Worm (Caenorhabditis elegans) whole organism, late embryonic: ENCODE measurements around the gene Y9C9A.16.

Experiments
- C38D4.7 ChIP-seq: fragments of 200-800 bp; sonication (Bioruptor generic); optimal IDR thresholded peaks from 2 replicates; lab custom pipeline; 2018; ENCODE audit warnings: mild to moderate bottlenecking, missing genetic modification characterization, moderate library complexity, missing compliant biosample characterization
- K02D7.2 ChIP-seq: sonication (generic microtip); optimal IDR thresholded peaks from 2 replicates; lab custom pipeline; 2017; ENCODE audit warnings: mild to moderate bottlenecking, missing genetic modification characterization, missing compliant biosample characterization
- K09A11.1 ChIP-seq: sonication (generic microtip); optimal IDR thresholded peaks from 2 replicates; lab custom pipeline; 2017; ENCODE audit warnings: antibody characterized with exemption, mild to moderate bottlenecking, missing genetic modification characterization, missing compliant biosample characterization; ENCODE audit not compliant: insufficient read depth
- T23F11.4 ChIP-seq: fragments of 200-800 bp; sonication (Bioruptor generic); optimal IDR thresholded peaks from 2 replicates; lab custom pipeline; 2018; ENCODE audit warnings: mild to moderate bottlenecking, missing genetic modification characterization, missing compliant biosample characterization
- Y22D7AL.16 ChIP-seq: sonication (generic microtip); optimal IDR thresholded peaks from 2 replicates; lab custom pipeline; 2016; ENCODE audit warnings: missing genetic modification characterization, missing compliant biosample characterization
- ahr-1 ChIP-seq: sonication (generic microtip); optimal IDR thresholded peaks from 2 replicates; lab custom pipeline; 2016; ENCODE audit warnings: missing genetic modification characterization, missing compliant biosample characterization
- ceh-14 ChIP-seq: sonication (generic microtip); optimal IDR thresholded peaks from 2 replicates; lab custom pipeline; 2016; ENCODE audit warnings: missing genotype, missing genetic modification characterization, missing compliant biosample characterization
- ceh-18 ChIP-seq: sonication (generic microtip); optimal IDR thresholded peaks from 2 replicates; lab custom pipeline; 2016; ENCODE audit warnings: missing genetic modification characterization, missing compliant biosample characterization
- ceh-2 ChIP-seq: sonication (generic microtip); optimal IDR thresholded peaks from 2 replicates; lab custom pipeline; 2016; ENCODE audit warnings: missing genotype, missing genetic modification characterization, missing compliant biosample characterization
- ceh-30 ChIP-seq: fragments of 150-350 bp; optimal IDR thresholded peaks from 2 replicates; lab custom pipeline; 2014; ENCODE audit warnings: missing biosample characterization, missing genetic modification characterization
- ceh-45 ChIP-seq: fragments of 200-800 bp; sonication (Bioruptor generic); IDR thresholded peaks from 2 replicates; pipeline ENCODE4 v1.3.6; 2022; ENCODE audit warnings: missing genetic modification reagents, missing genetic modification characterization, missing compliant biosample characterization
- ceh-48 ChIP-seq: sonication (generic microtip); optimal IDR thresholded peaks from 2 replicates; lab custom pipeline; 2016; ENCODE audit warnings: missing genetic modification characterization, inconsistent platforms, missing compliant biosample characterization
- ceh-9 ChIP-seq: sonication (generic microtip); optimal IDR thresholded peaks from 2 replicates; lab custom pipeline; 2016; ENCODE audit warnings: mild to moderate bottlenecking, missing genetic modification characterization, inconsistent platforms, missing compliant biosample characterization
- dmd-4 ChIP-seq: sonication (generic microtip); optimal IDR thresholded peaks from 2 replicates; lab custom pipeline; 2016; ENCODE audit warnings: borderline replicate concordance, missing genetic modification characterization, missing compliant biosample characterization
- dve-1 ChIP-seq: sonication (generic microtip); optimal IDR thresholded peaks from 2 replicates; lab custom pipeline; 2017; ENCODE audit warnings: antibody characterized with exemption, mild to moderate bottlenecking, missing genetic modification characterization, missing compliant biosample characterization
- elt-2 ChIP-seq: sonication (generic microtip); optimal IDR thresholded peaks from 2 replicates; lab custom pipeline; 2016; ENCODE audit warnings: missing genetic modification reagents, missing genetic modification characterization, missing compliant biosample characterization
- elt-4 ChIP-seq: sonication (generic microtip); optimal IDR thresholded peaks from 2 replicates; lab custom pipeline; 2016; ENCODE audit warnings: missing genetic modification characterization, missing compliant biosample characterization
- fkh-6 ChIP-seq: sonication (generic microtip); optimal IDR thresholded peaks from 2 replicates; lab custom pipeline; 2016; ENCODE audit warnings: missing genetic modification characterization, missing compliant biosample characterization
- hlh-13 ChIP-seq: fragments of 200-800 bp; sonication (Bioruptor generic); optimal IDR thresholded peaks from 2 replicates; lab custom pipeline; 2018; ENCODE audit warnings: mild to moderate bottlenecking, missing genetic modification characterization, missing compliant biosample characterization
- hlh-15 ChIP-seq: sonication (generic microtip); optimal IDR thresholded peaks from 2 replicates; lab custom pipeline; 2016; ENCODE audit warnings: missing genetic modification characterization, missing compliant biosample characterization
- hlh-30 ChIP-seq: sonication (generic microtip); optimal IDR thresholded peaks from 2 replicates; lab custom pipeline; 2017; ENCODE audit warnings: antibody characterized with exemption, missing genetic modification characterization, missing compliant biosample characterization; ENCODE audit not compliant: insufficient read depth
- mec-3 ChIP-seq: sonication (generic microtip); optimal IDR thresholded peaks from 2 replicates; lab custom pipeline; 2016; ENCODE audit warnings: borderline replicate concordance, missing genetic modification characterization, missing compliant biosample characterization
- nfya-1 ChIP-seq: sonication (generic microtip); optimal IDR thresholded peaks from 2 replicates; lab custom pipeline; 2017; ENCODE audit warnings: missing genetic modification characterization, mild to moderate bottlenecking, missing compliant biosample characterization, antibody characterized with exemption, moderate library complexity
- nhr-232 ChIP-seq: sonication (generic microtip); optimal IDR thresholded peaks from 2 replicates; lab custom pipeline; 2016; ENCODE audit warnings: missing genetic modification characterization, missing compliant biosample characterization
- npax-4 ChIP-seq: sonication (generic microtip); optimal IDR thresholded peaks from 2 replicates; lab custom pipeline; 2016; ENCODE audit warnings: missing genetic modification characterization, missing compliant biosample characterization
- pax-1 ChIP-seq: fragments of 150-350 bp; optimal IDR thresholded peaks from 2 replicates; lab custom pipeline; 2014; ENCODE audit warnings: missing biosample characterization, missing genetic modification characterization
- pha-2 ChIP-seq: sonication (generic microtip); optimal IDR thresholded peaks from 2 replicates; lab custom pipeline; 2017; ENCODE audit warnings: mild to moderate bottlenecking, missing genetic modification characterization, missing compliant biosample characterization
- pha-4 ChIP-seq: fragments of 150-350 bp; optimal IDR thresholded peaks from 2 replicates; lab custom pipeline; 2018; ENCODE audit warnings: missing biosample characterization, missing genetic modification reagents, missing genetic modification characterization
- pqm-1 ChIP-seq: sonication (generic microtip); optimal IDR thresholded peaks from 2 replicates; lab custom pipeline; 2016; ENCODE audit warnings: missing genetic modification characterization, missing compliant biosample characterization
- pros-1 ChIP-seq: fragments of 150-350 bp; optimal IDR thresholded peaks from 2 replicates; lab custom pipeline; 2014; ENCODE audit warnings: missing biosample characterization, missing genetic modification reagents, missing genetic modification characterization
- ref-2 ChIP-seq: sonication (generic microtip); optimal IDR thresholded peaks from 2 replicates; lab custom pipeline; 2016; ENCODE audit warnings: missing genetic modification characterization, missing compliant biosample characterization
- rnt-1 ChIP-seq: sonication (generic microtip); optimal IDR thresholded peaks from 2 replicates; lab custom pipeline; 2016; ENCODE audit warnings: missing genetic modification characterization, missing compliant biosample characterization
- syd-9 ChIP-seq: sonication (generic microtip); optimal IDR thresholded peaks from 2 replicates; lab custom pipeline; 2016; ENCODE audit warnings: mild to moderate bottlenecking, missing genetic modification characterization, moderate library complexity, missing compliant biosample characterization
- unc-3 ChIP-seq, 2 experiments: fragments of 200-800 bp in 1 of 2; sonication (Bioruptor generic) in 1 of 2; sonication (generic microtip) in 1 of 2; conservative IDR thresholded peaks in 1 of 2; optimal IDR thresholded peaks in 1 of 2; 2 replicates each; pipeline versions ENCODE4 v1.3.6 to Lab custom; 2016 to 2022; ENCODE audit warnings: missing compliant biosample characterization in 2 of 2, missing genetic modification characterization in 2 of 2, missing genetic modification reagents in 1 of 2
- unc-55 ChIP-seq: sonication (generic microtip); optimal IDR thresholded peaks from 2 replicates; lab custom pipeline; 2017; ENCODE audit warnings: missing biosample characterization, missing genetic modification reagents, missing genetic modification characterization
- ztf-16 ChIP-seq: sonication (generic microtip); optimal IDR thresholded peaks from 2 replicates; lab custom pipeline; 2017; ENCODE audit warnings: missing genetic modification characterization, missing compliant biosample characterization

Gene Y9C9A.16

ce11 chrIV:4938664-4939063 lies 37.3 kb downstream of the Y9C9A.16 start, which contains the start of gene str-168:
str-168 (plus strand) TSS chrIV:4938964.
- TF ChIP-seq syd-9 (tag; lab: Kevin White, UChicago), result no peak
- TF ChIP-seq ceh-2, result no peak
- TF ChIP-seq unc-3 (GFP tag; conservative IDR thresholded peaks at IDR 0.05; lab: Robert Waterston, UW), result no peak
- no peak for TF ChIP-seq unc-3 (tag; optimal IDR thresholded peaks at IDR 0.05; lab: Kevin White, UChicago)
- no peak for TF ChIP-seq mec-3
- no peak for TF ChIP-seq ceh-18 (tag; lab: Kevin White, UChicago)
- no peak for TF ChIP-seq C38D4.7 (GFP tag; lab: Kevin White, UChicago)
- no peak for TF ChIP-seq elt-4
- TF ChIP-seq pax-1, result no peak
- no peak for TF ChIP-seq ztf-16 (tag; lab: Kevin White, UChicago)
- TF ChIP-seq ceh-30 (tag; lab: Kevin White, UChicago), result no peak
- no peak for TF ChIP-seq K09A11.1 (tag; lab: Kevin White, UChicago)
- TF ChIP-seq pha-2 (tag; lab: Kevin White, UChicago), result no peak
- TF ChIP-seq hlh-15 (tag; lab: Kevin White, UChicago), result no peak
- no peak for TF ChIP-seq dmd-4 (tag; lab: Kevin White, UChicago)
- no peak for TF ChIP-seq hlh-30 (tag; lab: Kevin White, UChicago)
- no peak for TF ChIP-seq ceh-48 (tag; lab: Kevin White, UChicago)
- no peak for TF ChIP-seq ceh-9 (tag; lab: Kevin White, UChicago)
- TF ChIP-seq K02D7.2 (tag; lab: Kevin White, UChicago), result no peak

ce11 chrIV:4937647-4938046 lies 38.3 kb downstream of the Y9C9A.16 start, which contains the start of gene fbxa-86:
fbxa-86 (minus strand) TSS chrIV:4938013.
- TF ChIP-seq pros-1 (tag; lab: Kevin White, UChicago) (no peak), fkh-6 (tag; lab: Kevin White, UChicago) (no peak), hlh-13 (GFP tag; lab: Kevin White, UChicago) (no peak), ref-2 (tag; lab: Kevin White, UChicago) (no peak), pqm-1 (no peak), pha-4 (tag; lab: Kevin White, UChicago) (no peak), npax-4 (no peak)
- TF ChIP-seq, all 69 proteins: peak for 0

ce11 chrIV:4934103-4934502 lies 41.8 kb downstream of the Y9C9A.16 start, which contains the start of gene str-153:
str-153 (plus strand) TSS chrIV:4934403.
- TF ChIP-seq dve-1 (no peak), unc-55 (GFP tag; lab: Kevin White, UChicago) (no peak), pha-4 (tag; lab: Kevin White, UChicago) (no peak), Y22D7AL.16 (tag; lab: Kevin White, UChicago) (no peak), ref-2 (tag; lab: Kevin White, UChicago) (no peak), hlh-15 (tag; lab: Kevin White, UChicago) (no peak), ztf-16 (tag; lab: Kevin White, UChicago) (no peak), T23F11.4 (GFP tag; lab: Kevin White, UChicago) (no peak)

ce11 chrIV:4930754-4931322 lies 45.1 kb downstream of the Y9C9A.16 start:
- TF ChIP-seq ceh-45 (GFP tag; lab: Robert Waterston, UW) (no peak), elt-2 (peak; percentile 33), ahr-1 (no peak), nhr-232 (tag; lab: Kevin White, UChicago) (no peak), rnt-1 (tag; lab: Kevin White, UChicago) (no peak), ceh-14 (no peak), nfya-1 (tag; lab: Kevin White, UChicago) (no peak)
